Fruit fly (Drosophila melanogaster) whole organism, prepupa: Measurements from ENCODE around the gene CG42404.

Experiments used
- CG11762 ChIP-seq: fragments of 200-800 bp; sonication (Bioruptor generic); optimal IDR thresholded peaks from 3 replicates; lab custom pipeline; 2016; ENCODE audit warnings: missing biosample characterization, missing genetic modification characterization; ENCODE audit not compliant: insufficient read depth
- CG8119 ChIP-seq: fragments of 200-800 bp; sonication (Bioruptor generic); IDR thresholded peaks from 3 replicates; pipeline ENCODE4 v1.3.6; 2022; ENCODE audit warnings: missing biosample characterization, missing genetic modification characterization
- Ets96B ChIP-seq: fragments of 200-800 bp; optimal IDR thresholded peaks from 2 replicates; lab custom pipeline; 2019; ENCODE audit warnings: missing biosample characterization, mild to moderate bottlenecking, missing genetic modification characterization, moderate library complexity
- Lpt ChIP-seq: fragments of 200-800 bp; sonication (Bioruptor generic); optimal IDR thresholded peaks from 3 replicates; lab custom pipeline; 2016; ENCODE audit warnings: missing biosample characterization, missing genetic modification characterization
- Smox ChIP-seq: fragments of 200-800 bp; sonication (Bioruptor generic); optimal IDR thresholded peaks from 3 replicates; lab custom pipeline; 2016; ENCODE audit warnings: missing biosample characterization, missing genetic modification characterization
- Sox15 ChIP-seq: fragments of 200-800 bp; sonication (Bioruptor generic); optimal IDR thresholded peaks from 3 replicates; lab custom pipeline; 2016; ENCODE audit warnings: missing biosample characterization, missing genetic modification characterization
- fkh ChIP-seq: fragments of 200-800 bp; sonication (Bioruptor generic); optimal IDR thresholded peaks from 3 replicates; lab custom pipeline; 2017; ENCODE audit warnings: missing biosample characterization, mild to moderate bottlenecking, missing genetic modification characterization, moderate library complexity

- no peak for TF ChIP-seq CG11762 (GFP tag; lab: Kevin White, UChicago)
- no peak for TF ChIP-seq Ets96B
- TF ChIP-seq Sox15 (GFP tag; lab: Kevin White, UChicago): no peak
- TF ChIP-seq Smox (GFP tag; lab: Kevin White, UChicago): no peak
- TF ChIP-seq CG8119 (GFP tag; lab: Robert Waterston, UW): no peak
- peak; percentile 19 for TF ChIP-seq fkh (GFP tag; lab: Kevin White, UChicago)
- TF ChIP-seq Lpt (GFP tag; lab: Kevin White, UChicago): no peak
These were observed 24.6 kb upstream of the CG42404 start, which contains the start of the genes CG31344 and Caf1-55 for dm6 chr3R:15225279-15225730.
